Worm (Caenorhabditis elegans) whole organism, L1 larva: ENCODE data around the gene aqp-7.

Source experiments
- C04F5.9 ChIP-seq: sonication (generic microtip); optimal IDR thresholded peaks from 2 replicates; lab custom pipeline; 2016; ENCODE audit warnings: missing genetic modification characterization, missing compliant biosample characterization
- C34B4.2 ChIP-seq: sonication (generic microtip); optimal IDR thresholded peaks from 2 replicates; lab custom pipeline; 2017; ENCODE audit warnings: mild to moderate bottlenecking, missing genetic modification characterization, missing compliant biosample characterization
- F16B12.6 ChIP-seq: fragments of 150-350 bp; optimal IDR thresholded peaks from 2 replicates; lab custom pipeline; 2014; ENCODE audit warnings: missing biosample characterization, missing genetic modification characterization
- Y116A8C.19 ChIP-seq: sonication (generic microtip); optimal IDR thresholded peaks from 2 replicates; lab custom pipeline; 2016; ENCODE audit warnings: missing compliant biosample characterization, missing genetic modification characterization, borderline replicate concordance
- aha-1 ChIP-seq: fragments of 150-350 bp; optimal IDR thresholded peaks from 2 replicates; lab custom pipeline; 2014; ENCODE audit warnings: missing biosample characterization, missing genetic modification characterization
- alr-1 ChIP-seq: fragments of 200-800 bp; sonication (Bioruptor generic); optimal IDR thresholded peaks from 2 replicates; lab custom pipeline; 2018; ENCODE audit warnings: borderline replicate concordance, mild to moderate bottlenecking, missing genetic modification characterization, missing compliant biosample characterization
- ama-1 ChIP-seq: fragments of 150-350 bp; optimal IDR thresholded peaks from 2 replicates; lab custom pipeline; 2014
- ceh-63 ChIP-seq: fragments of 200-800 bp; sonication (Bioruptor generic); optimal IDR thresholded peaks from 2 replicates; lab custom pipeline; 2018; ENCODE audit warnings: mild to moderate bottlenecking, missing genetic modification characterization, missing compliant biosample characterization
- ceh-8 ChIP-seq: fragments of 200-800 bp; sonication (Bioruptor generic); optimal IDR thresholded peaks from 2 replicates; lab custom pipeline; 2018; ENCODE audit warnings: mild to moderate bottlenecking, missing genetic modification characterization, moderate library complexity, missing compliant biosample characterization
- ceh-82 ChIP-seq, 3 experiments: fragments of 150-350 bp in 1 of 3; sonication (generic microtip) in 2 of 3; optimal IDR thresholded peaks; 2 replicates each; lab custom pipeline; 2014 to 2017; ENCODE audit warnings: missing biosample characterization in 3 of 3, missing genetic modification characterization in 3 of 3
- ceh-88 ChIP-seq: fragments of 200-800 bp; sonication (Bioruptor generic); IDR thresholded peaks from 2 replicates; pipeline ENCODE4 v1.3.6; 2022; ENCODE audit warnings: missing genetic modification characterization, missing compliant biosample characterization
- ceh-90 ChIP-seq: sonication (generic microtip); optimal IDR thresholded peaks from 2 replicates; lab custom pipeline; 2016; ENCODE audit warnings: missing genetic modification characterization, missing compliant biosample characterization
- efl-1 ChIP-seq, 4 experiments: fragments of 150-350 bp; optimal IDR thresholded peaks in 3 of 4; peaks in 1 of 4; 1 replicate in 1 of 4; 2 replicates in 3 of 4; lab custom pipeline; 2014; ENCODE audit warnings: missing biosample characterization in 2 of 4, missing genetic modification characterization in 2 of 4, missing genetic modification reagents in 2 of 4
- fkh-4 ChIP-seq: sonication (generic microtip); optimal IDR thresholded peaks from 2 replicates; lab custom pipeline; 2016; ENCODE audit warnings: missing compliant biosample characterization, missing genetic modification characterization, borderline replicate concordance
- fkh-8 ChIP-seq: sonication (generic microtip); optimal IDR thresholded peaks from 2 replicates; lab custom pipeline; 2016; ENCODE audit warnings: mild to moderate bottlenecking, missing genetic modification characterization, missing compliant biosample characterization
- fos-1 ChIP-seq: fragments of 150-350 bp; optimal IDR thresholded peaks from 2 replicates; lab custom pipeline; 2014; ENCODE audit warnings: missing biosample characterization, missing genetic modification characterization
- hlh-17 ChIP-seq: fragments of 200-800 bp; sonication (Bioruptor generic); optimal IDR thresholded peaks from 2 replicates; lab custom pipeline; 2018; ENCODE audit warnings: missing genetic modification characterization, mild to moderate bottlenecking, missing compliant biosample characterization, moderate library complexity, borderline replicate concordance
- hpl-2 ChIP-seq: fragments of 150-350 bp; optimal IDR thresholded peaks from 2 replicates; lab custom pipeline; 2014; ENCODE audit warnings: missing biosample characterization, missing genetic modification reagents, missing genetic modification characterization
- irx-1 ChIP-seq: sonication (generic microtip); optimal IDR thresholded peaks from 2 replicates; lab custom pipeline; 2016; ENCODE audit warnings: missing genetic modification characterization, missing compliant biosample characterization
- lin-13 ChIP-seq: fragments of 150-350 bp; optimal IDR thresholded peaks from 2 replicates; lab custom pipeline; 2014; ENCODE audit warnings: missing biosample characterization, missing genetic modification reagents, missing genetic modification characterization
- lin-14 ChIP-seq: fragments of 200-800 bp; sonication (Bioruptor generic); optimal IDR thresholded peaks from 2 replicates; lab custom pipeline; 2018; ENCODE audit warnings: mild to moderate bottlenecking, missing genetic modification characterization, moderate library complexity, missing compliant biosample characterization
- lin-15B ChIP-seq: fragments of 150-350 bp; sonication (generic microtip); optimal IDR thresholded peaks from 3 replicates; lab custom pipeline; 2014; ENCODE audit warnings: missing biosample characterization, missing genetic modification characterization
- lir-3 ChIP-seq: sonication (generic microtip); optimal IDR thresholded peaks from 2 replicates; lab custom pipeline; 2016; ENCODE audit warnings: mild to moderate bottlenecking, missing genetic modification characterization, moderate library complexity, missing compliant biosample characterization; ENCODE audit not compliant: poor library complexity
- lsy-2 ChIP-seq, 2 experiments: fragments of 150-350 bp; optimal IDR thresholded peaks; 2 replicates each; lab custom pipeline; 2014; ENCODE audit warnings: missing biosample characterization in 2 of 2, missing genetic modification characterization in 2 of 2
- mep-1 ChIP-seq: fragments of 150-350 bp; optimal IDR thresholded peaks from 2 replicates; lab custom pipeline; 2014; ENCODE audit warnings: missing biosample characterization, missing genetic modification characterization
- nhr-11 ChIP-seq: fragments of 150-350 bp; optimal IDR thresholded peaks from 2 replicates; lab custom pipeline; 2014; ENCODE audit warnings: missing biosample characterization, missing genetic modification characterization
- nhr-12 ChIP-seq: sonication (generic microtip); optimal IDR thresholded peaks from 2 replicates; lab custom pipeline; 2017; ENCODE audit warnings: missing biosample characterization, missing genetic modification characterization
- nhr-20 ChIP-seq: sonication (generic microtip); optimal IDR thresholded peaks from 2 replicates; lab custom pipeline; 2016; ENCODE audit warnings: mild to moderate bottlenecking, missing genetic modification characterization, missing compliant biosample characterization
- nhr-237 ChIP-seq: fragments of 150-350 bp; optimal IDR thresholded peaks from 2 replicates; lab custom pipeline; 2014; ENCODE audit warnings: missing biosample characterization, missing genetic modification characterization
- nhr-28 ChIP-seq: fragments of 150-350 bp; optimal IDR thresholded peaks from 2 replicates; lab custom pipeline; 2014; ENCODE audit warnings: missing biosample characterization, missing genetic modification characterization
- nhr-71 ChIP-seq: sonication (generic microtip); optimal IDR thresholded peaks from 2 replicates; lab custom pipeline; 2016; ENCODE audit warnings: mild to moderate bottlenecking, missing genetic modification characterization, moderate library complexity, missing compliant biosample characterization
- nhr-76 ChIP-seq: sonication (generic microtip); optimal IDR thresholded peaks from 2 replicates; lab custom pipeline; 2017; ENCODE audit warnings: missing biosample characterization, missing genetic modification characterization
- nhr-84 ChIP-seq: sonication (generic microtip); optimal IDR thresholded peaks from 2 replicates; lab custom pipeline; 2017; ENCODE audit warnings: missing biosample characterization, missing genetic modification characterization
- nhr-85 ChIP-seq: sonication (generic microtip); peaks from one replicate; lab custom pipeline; 2016; ENCODE audit warnings: missing genetic modification characterization, inconsistent platforms, missing compliant biosample characterization
- pag-3 ChIP-seq: sonication (generic microtip); optimal IDR thresholded peaks from 2 replicates; lab custom pipeline; 2017; ENCODE audit warnings: missing genetic modification characterization, mild to moderate bottlenecking, missing compliant biosample characterization, antibody characterized with exemption, borderline replicate concordance; ENCODE audit not compliant: insufficient read depth
- pax-3 ChIP-seq: fragments of 200-800 bp; sonication (Bioruptor generic); optimal IDR thresholded peaks from 2 replicates; lab custom pipeline; 2018; ENCODE audit warnings: mild to moderate bottlenecking, missing genetic modification characterization, moderate library complexity, missing compliant biosample characterization
- pqm-1 ChIP-seq: sonication (generic microtip); optimal IDR thresholded peaks from 3 replicates; lab custom pipeline; 2017; ENCODE audit warnings: missing biosample characterization, missing genetic modification characterization
- rnt-1 ChIP-seq: sonication (generic microtip); optimal IDR thresholded peaks from 2 replicates; lab custom pipeline; 2016; ENCODE audit warnings: mild to moderate bottlenecking, missing genetic modification characterization, moderate library complexity, missing compliant biosample characterization
- skn-1 ChIP-seq: fragments of 150-350 bp; optimal IDR thresholded peaks from 2 replicates; lab custom pipeline; 2014; ENCODE audit warnings: missing biosample characterization, missing genetic modification characterization
- snpc-4 ChIP-seq: fragments of 150-350 bp; optimal IDR thresholded peaks from 2 replicates; lab custom pipeline; 2014; ENCODE audit warnings: missing biosample characterization, missing genetic modification characterization
- snu-23 ChIP-seq: sonication (generic microtip); optimal IDR thresholded peaks from 2 replicates; lab custom pipeline; 2016; ENCODE audit warnings: missing genetic modification characterization, missing compliant biosample characterization
- sptf-1 ChIP-seq: fragments of 150-350 bp; optimal IDR thresholded peaks from 2 replicates; lab custom pipeline; 2014; ENCODE audit warnings: missing biosample characterization, missing genetic modification characterization
- tbx-2 ChIP-seq: sonication (generic microtip); optimal IDR thresholded peaks from 2 replicates; lab custom pipeline; 2016; ENCODE audit warnings: missing genetic modification characterization, missing compliant biosample characterization
- tlp-1 ChIP-seq: fragments of 150-350 bp; optimal IDR thresholded peaks from 2 replicates; lab custom pipeline; 2014; ENCODE audit warnings: missing biosample characterization, missing genetic modification characterization
- unc-130 ChIP-seq: fragments of 150-350 bp; optimal IDR thresholded peaks from 2 replicates; lab custom pipeline; 2017; ENCODE audit warnings: missing biosample characterization, missing genetic modification characterization, inconsistent platforms
- unc-62 ChIP-seq: fragments of 150-350 bp; optimal IDR thresholded peaks from 2 replicates; lab custom pipeline; 2014; ENCODE audit warnings: missing biosample characterization, missing genetic modification reagents, missing genetic modification characterization
- xbp-1 ChIP-seq: sonication (generic microtip); optimal IDR thresholded peaks from 2 replicates; lab custom pipeline; 2016; ENCODE audit warnings: missing genetic modification characterization, missing compliant biosample characterization
- zag-1 ChIP-seq: fragments of 150-350 bp; optimal IDR thresholded peaks from 2 replicates; lab custom pipeline; 2014; ENCODE audit warnings: missing biosample characterization, missing genetic modification characterization
- zip-4 ChIP-seq: fragments of 200-800 bp; sonication (Bioruptor generic); optimal IDR thresholded peaks from 2 replicates; lab custom pipeline; 2018; ENCODE audit warnings: mild to moderate bottlenecking, missing genetic modification characterization, moderate library complexity, missing compliant biosample characterization

The aqp-7 gene

DNA sequence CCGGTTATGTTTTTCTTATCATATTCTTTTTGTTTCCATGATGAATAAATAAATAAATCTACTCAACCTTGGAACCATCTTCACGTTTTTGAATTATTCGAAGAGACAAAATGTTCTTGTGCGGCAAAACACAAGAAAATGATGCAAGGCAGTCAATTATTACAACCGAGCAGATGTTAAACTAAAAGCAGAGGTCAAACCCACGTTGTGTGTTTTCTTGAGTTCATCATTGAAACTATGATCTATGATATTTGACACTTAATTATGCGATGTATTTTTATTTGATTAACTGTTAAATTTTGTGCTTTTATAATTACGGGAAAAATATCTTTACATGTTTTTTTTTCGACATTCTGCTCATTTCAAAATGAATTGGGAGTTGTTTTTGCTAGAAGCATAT lies 3.4 kb upstream of the aqp-7 start (continued):
- TF ChIP-seq snu-23 (GFP tag; lab: Kevin White, UChicago): peak; percentile 51
- TF ChIP-seq fos-1: no peak
- TF ChIP-seq C04F5.9 (tag; lab: Kevin White, UChicago): no peak
- no peak for TF ChIP-seq mep-1 (tag; lab: Kevin White, UChicago)
- TF ChIP-seq nhr-12: no peak
- no peak for TF ChIP-seq unc-62
- no peak for TF ChIP-seq xbp-1 (tag; lab: Kevin White, UChicago)
- TF ChIP-seq tlp-1 (tag; lab: Kevin White, UChicago): no peak
- TF ChIP-seq nhr-76 (tag; lab: Kevin White, UChicago): no peak
- no peak for TF ChIP-seq fkh-4 (tag; lab: Kevin White, UChicago)
- TF ChIP-seq irx-1 (tag; lab: Kevin White, UChicago): no peak
- TF ChIP-seq rnt-1: peak; percentile 46
- TF ChIP-seq nhr-11 (tag; lab: Kevin White, UChicago): no peak
- TF ChIP-seq tbx-2 (tag; lab: Kevin White, UChicago): no peak
- no peak for TF ChIP-seq ceh-90
- no peak for TF ChIP-seq ceh-8
- no peak for TF ChIP-seq hpl-2 (GFP tag; lab: Kevin White, UChicago)
- TF ChIP-seq lsy-2 (tag; optimal IDR thresholded peaks at IDR 0.05; lab: Kevin White, UChicago): peak in 1 of 2 experiments; percentile 35
- TF ChIP-seq hlh-17 (GFP tag; lab: Kevin White, UChicago): no peak
- TF ChIP-seq zip-4: no peak
- no peak for TF ChIP-seq pqm-1 (tag; lab: Kevin White, UChicago)
- no peak for TF ChIP-seq efl-1 (optimal IDR thresholded peaks at IDR 0.05; lab: Kevin White, UChicago)
- no peak for TF ChIP-seq efl-1 (GFP tag; optimal IDR thresholded peaks at IDR 0.05 in 1 of 2; lab: Kevin White, UChicago)
- TF ChIP-seq C34B4.2 (tag; lab: Kevin White, UChicago): no peak
- TF ChIP-seq alr-1 (tag; lab: Kevin White, UChicago): no peak
- no peak for TF ChIP-seq nhr-84 (tag; lab: Kevin White, UChicago)
- TF ChIP-seq nhr-28 (tag; lab: Kevin White, UChicago): no peak
- TF ChIP-seq zag-1 (tag; lab: Kevin White, UChicago): no peak
- no peak for TF ChIP-seq nhr-237 (tag; lab: Kevin White, UChicago)
- TF ChIP-seq fkh-8 (tag; lab: Kevin White, UChicago): no peak
- TF ChIP-seq aha-1 (tag; lab: Kevin White, UChicago): no peak
- TF ChIP-seq nhr-71: peak; percentile 89
- TF ChIP-seq F16B12.6 (tag; lab: Kevin White, UChicago): no peak
- TF ChIP-seq unc-130 (tag; lab: Kevin White, UChicago): peak; percentile 6
- no peak for TF ChIP-seq ceh-63 (GFP tag; lab: Kevin White, UChicago)
- TF ChIP-seq Y116A8C.19 (tag; lab: Kevin White, UChicago): no peak

DNA sequence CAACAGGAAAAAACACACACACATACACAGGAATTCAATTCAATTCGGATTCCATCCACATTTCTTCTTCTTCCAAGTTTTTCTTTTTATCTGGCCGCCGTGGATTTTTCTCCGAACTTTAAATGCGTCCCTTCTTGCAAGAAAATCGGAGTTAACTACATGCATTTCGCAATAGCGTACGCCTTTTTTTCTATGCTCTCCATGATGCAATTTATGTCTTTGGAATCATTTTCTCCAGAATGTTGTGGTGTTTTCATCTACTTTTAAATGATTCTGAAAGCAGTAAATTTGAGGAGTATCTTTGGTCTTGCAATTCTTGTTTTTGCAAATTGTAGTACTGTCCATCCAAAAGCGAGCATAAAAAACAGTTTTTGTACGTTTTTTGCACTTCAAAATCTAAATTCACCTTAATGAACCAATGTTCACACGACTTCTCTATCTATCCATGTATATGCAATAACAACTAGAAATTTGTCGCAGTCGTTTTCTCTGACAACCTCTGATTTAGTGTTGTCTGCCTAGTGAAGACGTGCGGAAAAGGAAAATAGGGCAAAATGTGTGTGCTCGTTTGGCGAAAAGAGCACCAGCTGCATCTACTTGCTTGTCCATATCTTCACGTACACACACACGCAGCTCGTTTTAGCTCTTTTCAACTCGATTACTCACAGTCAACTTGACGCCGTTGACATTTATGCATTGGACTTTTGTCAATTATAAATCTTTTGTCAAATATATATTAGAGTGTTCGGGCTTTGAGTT lies 2.4 kb upstream of the aqp-7 start:
- TF ChIP-seq fkh-4 (tag; lab: Kevin White, UChicago) (no peak), ceh-82 (tag; optimal IDR thresholded peaks at IDR 0.05; lab: Kevin White, UChicago) (peak in 1 of 3 experiments; percentile 20), nhr-85 (peak; percentile 24), hpl-2 (GFP tag; lab: Kevin White, UChicago) (no peak), nhr-20 (tag; lab: Kevin White, UChicago) (no peak), aha-1 (tag; lab: Kevin White, UChicago) (no peak), skn-1 (no peak), hlh-17 (GFP tag; lab: Kevin White, UChicago) (no peak), F16B12.6 (tag; lab: Kevin White, UChicago) (no peak), ceh-8 (no peak), pag-3 (tag; lab: Kevin White, UChicago) (no peak), sptf-1 (tag; lab: Kevin White, UChicago) (no peak), ceh-88 (no peak), lin-15B (tag; lab: Kevin White, UChicago) (no peak), ama-1 (lab: Kevin White, UChicago) (no peak), fkh-8 (tag; lab: Kevin White, UChicago) (peak; percentile 37), unc-130 (tag; lab: Kevin White, UChicago) (no peak), snpc-4 (tag; lab: Kevin White, UChicago) (no peak), lin-14 (peak; percentile 36), pax-3 (tag; lab: Kevin White, UChicago) (no peak), lin-13 (GFP tag; lab: Kevin White, UChicago) (no peak), zip-4 (peak; percentile 14), tlp-1 (tag; lab: Kevin White, UChicago) (no peak), lir-3 (tag; lab: Kevin White, UChicago) (no peak), mep-1 (tag; lab: Kevin White, UChicago) (no peak), ceh-90 (no peak), irx-1 (tag; lab: Kevin White, UChicago) (no peak)
